Fruit fly (Drosophila melanogaster): ENCODE results near the gene CG32219.

CG32219 gene

DNA sequence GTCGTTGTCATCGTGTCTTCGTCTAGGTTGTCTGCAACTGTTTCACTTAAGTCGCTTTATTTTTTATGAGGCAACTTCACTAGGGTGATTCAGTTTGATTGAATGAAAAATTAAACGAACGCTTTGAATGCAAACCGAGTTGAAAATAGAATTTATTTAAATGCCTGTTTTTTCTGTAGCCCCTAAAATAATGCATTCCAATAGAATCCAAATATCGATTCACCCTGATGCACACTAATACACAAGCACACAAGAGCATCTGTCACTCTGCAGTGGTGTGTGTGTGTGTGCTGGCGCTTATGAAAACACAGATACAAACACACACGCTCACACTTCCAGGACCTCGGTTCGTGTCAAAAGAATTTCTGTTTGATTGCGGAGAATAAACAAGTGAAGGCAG is 10.9 kb upstream of the CG32219 start (continued):
- TF ChIP-seq Bdp1 (GFP tag; optimal IDR thresholded peaks at IDR 0.05) (no peak), HLHmδ (GFP tag; optimal IDR thresholded peaks at IDR 0.05) (no peak), CG10267 (tag; optimal IDR thresholded peaks at IDR 0.05) (no peak), Elba2 (GFP tag; optimal IDR thresholded peaks at IDR 0.05) (no peak), CG12391 (tag; optimal IDR thresholded peaks at IDR 0.05) (no peak), PHDP (tag; optimal IDR thresholded peaks at IDR 0.05) (peak; percentile 39), CG6813 (GFP tag; optimal IDR thresholded peaks at IDR 0.05) (peak; percentile 25), CG31441 (GFP tag; IDR thresholded peaks at IDR 0.05) (no peak), CG12071 (GFP tag; optimal IDR thresholded peaks at IDR 0.05) (no peak), schlank (tag; optimal IDR thresholded peaks at IDR 0.05) (peak; percentile 20), CG7839 (tag; optimal IDR thresholded peaks at IDR 0.05) (peak; percentile 16), B-H1 (GFP tag; IDR thresholded peaks at IDR 0.05) (no peak), CG18619 (GFP tag; optimal IDR thresholded peaks at IDR 0.05) (no peak), abd-A (tag; optimal IDR thresholded peaks at IDR 0.05) (peak; percentile 60), Oaz (GFP tag; IDR thresholded peaks at IDR 0.05) (peak; percentile 16; the same call in 1 of the 2 replicates), nau (GFP tag; optimal IDR thresholded peaks at IDR 0.05) (no peak), slou (GFP tag; optimal IDR thresholded peaks at IDR 0.05) (no peak), danr (GFP tag; IDR thresholded peaks at IDR 0.05) (no peak), ind (GFP tag; optimal IDR thresholded peaks at IDR 0.05) (no peak), CG2678 (tag; optimal IDR thresholded peaks at IDR 0.05) (peak; percentile 57), gcm2 (GFP tag; optimal IDR thresholded peaks at IDR 0.05) (no peak), CG17186 (GFP tag; optimal IDR thresholded peaks at IDR 0.05) (no peak), CG7786 (GFP tag; optimal IDR thresholded peaks at IDR 0.05) (peak; percentile 12), CG3995 (GFP tag; optimal IDR thresholded peaks at IDR 0.05) (no peak), Ets65A (GFP tag) (peak; percentile 90), Jarid2 (GFP tag; optimal IDR thresholded peaks at IDR 0.05) (no peak), CG1233 (GFP tag; optimal IDR thresholded peaks at IDR 0.05) (no peak), ato (GFP tag; IDR thresholded peaks at IDR 0.05; ENCODE audit: partially characterized antibody) (no peak), sisA (GFP tag; IDR thresholded peaks at IDR 0.05) (no peak), HHEX (GFP tag; optimal IDR thresholded peaks at IDR 0.05) (no peak), exex (tag; optimal IDR thresholded peaks at IDR 0.05) (no peak), tap (tag; optimal IDR thresholded peaks at IDR 0.05) (no peak), Dip3 (GFP tag; optimal IDR thresholded peaks at IDR 0.05) (no peak), emc (GFP tag; optimal IDR thresholded peaks at IDR 0.05) (no peak), Ada2b (GFP tag; IDR thresholded peaks at IDR 0.05) (no peak), lilli (GFP tag; optimal IDR thresholded peaks at IDR 0.05) (peak; percentile 2), Bteb2 (GFP tag; optimal IDR thresholded peaks at IDR 0.05) (no peak), Atf6 (GFP tag; IDR thresholded peaks at IDR 0.05) (no peak), inv (GFP tag; IDR thresholded peaks at IDR 0.05; ENCODE audit: partially characterized antibody) (no peak), CG8290 (GFP tag; optimal IDR thresholded peaks at IDR 0.05) (no peak), CG8290 (tag; optimal IDR thresholded peaks at IDR 0.05) (peak in 1 of 2 experiments; percentile 52), gem (tag; optimal IDR thresholded peaks at IDR 0.05) (peak; percentile 40), Dp (GFP tag; optimal IDR thresholded peaks at IDR 0.05) (no peak), CG15601 (tag; optimal IDR thresholded peaks at IDR 0.05) (no peak), CG12219 (GFP tag; optimal IDR thresholded peaks at IDR 0.05) (peak; percentile 13), CG15514 (GFP tag; optimal IDR thresholded peaks at IDR 0.05) (no peak), CG15269 (tag; optimal IDR thresholded peaks at IDR 0.05) (peak; percentile 38), CG17359 (tag; optimal IDR thresholded peaks at IDR 0.05) (peak; percentile 33), D19B (GFP tag; optimal IDR thresholded peaks at IDR 0.05) (no peak), ci (GFP tag; IDR thresholded peaks at IDR 0.05) (no peak), CG11398 (GFP tag; optimal IDR thresholded peaks at IDR 0.05) (no peak)

Measured in whole organism, embryonic.